Worm (Caenorhabditis elegans) whole organism, L3 larva: ENCODE data around the gene ZK250.14.

Source experiments
- ceh-82 ChIP-seq: fragments of 150-350 bp; optimal IDR thresholded peaks from 2 replicates; lab custom pipeline; 2014; ENCODE audit warnings: missing biosample characterization, missing genetic modification characterization
- fos-1 ChIP-seq: fragments of 150-350 bp; optimal IDR thresholded peaks from 2 replicates; lab custom pipeline; 2014; ENCODE audit warnings: missing biosample characterization, missing genetic modification characterization
- nhr-11 ChIP-seq: fragments of 150-350 bp; optimal IDR thresholded peaks from 2 replicates; lab custom pipeline; 2014; ENCODE audit warnings: missing biosample characterization, missing genetic modification characterization
- nhr-237 ChIP-seq: fragments of 150-350 bp; optimal IDR thresholded peaks from 2 replicates; lab custom pipeline; 2014; ENCODE audit warnings: missing biosample characterization, missing genetic modification characterization
- nhr-25 ChIP-seq: sonication (generic microtip); optimal IDR thresholded peaks from 2 replicates; lab custom pipeline; 2017; ENCODE audit warnings: missing biosample characterization, missing genetic modification characterization
- nhr-28 ChIP-seq: fragments of 150-350 bp; optimal IDR thresholded peaks from 2 replicates; lab custom pipeline; 2014; ENCODE audit warnings: missing biosample characterization, missing genetic modification characterization
- snpc-4 ChIP-seq: fragments of 150-350 bp; optimal IDR thresholded peaks from 2 replicates; lab custom pipeline; 2014; ENCODE audit warnings: missing biosample characterization, missing genetic modification characterization
- unc-62 ChIP-seq: fragments of 150-350 bp; sonication (generic microtip); optimal IDR thresholded peaks from 4 replicates; lab custom pipeline; 2014; ENCODE audit warnings: missing biosample characterization, missing genetic modification reagents, missing genetic modification characterization
- ztf-4 ChIP-seq: fragments of 150-350 bp; optimal IDR thresholded peaks from 2 replicates; lab custom pipeline; 2014; ENCODE audit warnings: missing biosample characterization, missing genetic modification characterization

ce11 chrII:1928578-1928977 lies 16.4 kb downstream of the ZK250.14 start:
- TF ChIP-seq nhr-28 (tag; lab: Kevin White, UChicago) (no peak), nhr-11 (tag; lab: Kevin White, UChicago) (no peak), fos-1 (no peak), unc-62 (no peak), nhr-237 (tag; lab: Kevin White, UChicago) (no peak), snpc-4 (tag; lab: Kevin White, UChicago) (no peak), ceh-82 (tag; lab: Kevin White, UChicago) (no peak), ztf-4 (tag; lab: Kevin White, UChicago) (no peak), nhr-25 (tag; lab: Kevin White, UChicago) (no peak)
